Fruit fly (Drosophila melanogaster) whole organism, wandering third instar larva: ENCODE data around the gene CG10561.

ENCODE experiments used
- Abd-B ChIP-seq: fragments of >200 bp; optimal IDR thresholded peaks from 2 replicates; lab custom pipeline; 2017; ENCODE audit warnings: missing biosample characterization, missing genetic modification characterization
- CG32264 ChIP-seq: fragments of 200-800 bp; sonication (Bioruptor generic); optimal IDR thresholded peaks from 2 replicates; lab custom pipeline; 2016; ENCODE audit warnings: missing biosample characterization, missing genetic modification characterization
- CG9705 ChIP-seq: fragments of 200-800 bp; sonication (Bioruptor generic); optimal IDR thresholded peaks from 2 replicates; lab custom pipeline; 2018; ENCODE audit warnings: missing biosample characterization, mild to moderate bottlenecking, missing genetic modification characterization
- CrebA ChIP-seq: fragments of 200-800 bp; sonication (Bioruptor generic); optimal IDR thresholded peaks from 2 replicates; lab custom pipeline; 2016; ENCODE audit warnings: missing biosample characterization, mild to moderate bottlenecking, missing genetic modification characterization, borderline replicate concordance
- Dfd ChIP-seq: fragments of >200 bp; optimal IDR thresholded peaks from 2 replicates; lab custom pipeline; 2017; ENCODE audit warnings: missing biosample characterization, missing genetic modification characterization
- Dif ChIP-seq: fragments of 200-275, 200-300 bp; sonication (Bioruptor generic); optimal IDR thresholded peaks from 2 replicates; lab custom pipeline; 2018; ENCODE audit warnings: missing biosample characterization, missing genetic modification characterization; ENCODE audit not compliant: partially characterized antibody
- GATAd ChIP-seq: sonication (Bioruptor generic); optimal IDR thresholded peaks from 2 replicates; lab custom pipeline; 2016; ENCODE audit warnings: missing biosample characterization, missing genetic modification characterization
- HLH106 ChIP-seq: fragments of 200-800 bp; optimal IDR thresholded peaks from 3 replicates; lab custom pipeline; 2019; ENCODE audit warnings: missing biosample characterization, mild to moderate bottlenecking, missing genetic modification characterization, moderate library complexity
- Hnf4 ChIP-seq: fragments of 200-800 bp; sonication (Bioruptor generic); optimal IDR thresholded peaks from 2 replicates; lab custom pipeline; 2016; ENCODE audit warnings: missing biosample characterization, mild to moderate bottlenecking, missing genetic modification characterization
- Hr78 ChIP-seq: fragments of >200 bp; optimal IDR thresholded peaks from 2 replicates; lab custom pipeline; 2017; ENCODE audit warnings: missing biosample characterization, missing genetic modification characterization
- Hr83 ChIP-seq: fragments of 200-300 bp; sonication (Bioruptor generic); optimal IDR thresholded peaks from 2 replicates; lab custom pipeline; 2016; ENCODE audit warnings: missing biosample characterization, mild to moderate bottlenecking, missing genetic modification characterization, moderate library complexity; ENCODE audit not compliant: poor library complexity, severe bottlenecking
- Jra ChIP-seq: sonication (Bioruptor generic); optimal IDR thresholded peaks from 2 replicates; lab custom pipeline; 2016; ENCODE audit warnings: missing biosample characterization, missing genetic modification characterization
- Mio ChIP-seq: sonication (Bioruptor generic); optimal IDR thresholded peaks from 2 replicates; lab custom pipeline; 2016; ENCODE audit warnings: missing biosample characterization, missing genetic modification characterization
- Myc ChIP-seq: fragments of >200 bp; optimal IDR thresholded peaks from 2 replicates; lab custom pipeline; 2017
- N ChIP-seq: fragments of >200 bp; optimal IDR thresholded peaks from 2 replicates; lab custom pipeline; 2018; ENCODE audit warnings: missing biosample characterization, missing external identifiers, missing genetic modification characterization
- OdsH ChIP-seq: fragments of 200-800 bp; sonication (Bioruptor generic); optimal IDR thresholded peaks from 2 replicates; lab custom pipeline; 2016; ENCODE audit warnings: missing biosample characterization, mild to moderate bottlenecking, missing genetic modification characterization
- Rel ChIP-seq, 2 experiments: fragments of 200-800 bp; sonication (Bioruptor generic) in 1 of 2; optimal IDR thresholded peaks; 2 replicates in 1 of 2; 3 replicates in 1 of 2; lab custom pipeline; 2016 to 2019; ENCODE audit warnings: mild to moderate bottlenecking in 2 of 2, missing biosample characterization in 2 of 2, missing genetic modification characterization in 2 of 2, moderate library complexity in 1 of 2
- Sp1 ChIP-seq: fragments of 200-800 bp; sonication (Bioruptor generic); optimal IDR thresholded peaks from 3 replicates; lab custom pipeline; 2019; ENCODE audit warnings: missing biosample characterization, mild to moderate bottlenecking, missing genetic modification characterization, moderate library complexity
- Vsx2 ChIP-seq: fragments of 200-300, 225-300 bp; sonication (Bioruptor generic); optimal IDR thresholded peaks from 2 replicates; lab custom pipeline; 2018; ENCODE audit warnings: missing biosample characterization, missing genetic modification characterization; ENCODE audit not compliant: partially characterized antibody
- br ChIP-seq: fragments of 200-800 bp; sonication (Bioruptor generic); optimal IDR thresholded peaks from 2 replicates; lab custom pipeline; 2016; ENCODE audit warnings: missing biosample characterization, missing genetic modification characterization
- brk ChIP-seq: fragments of 200-800 bp; sonication (Bioruptor generic); optimal IDR thresholded peaks from 2 replicates; lab custom pipeline; 2016; ENCODE audit warnings: missing biosample characterization, mild to moderate bottlenecking, missing genetic modification characterization
- dl ChIP-seq, 2 experiments: fragments of 175-275, 200-275 bp in 1 of 2; fragments of 200-275 bp in 1 of 2; sonication (Bioruptor generic); optimal IDR thresholded peaks; lab custom pipeline; 2018; ENCODE audit warnings: mild to moderate bottlenecking in 2 of 2, missing biosample characterization in 2 of 2, missing genetic modification characterization in 2 of 2, moderate library complexity in 2 of 2; ENCODE audit not compliant: partially characterized antibody in 2 of 2, insufficient read depth in 1 of 2
- dmrt93B ChIP-seq: fragments of 200-800 bp; sonication (Bioruptor generic); optimal IDR thresholded peaks from 2 replicates; lab custom pipeline; 2018; ENCODE audit warnings: missing biosample characterization, mild to moderate bottlenecking, missing genetic modification characterization
- dsf ChIP-seq: sonication (Bioruptor generic); optimal IDR thresholded peaks from 2 replicates; lab custom pipeline; 2016; ENCODE audit warnings: missing biosample characterization, missing genetic modification characterization, borderline replicate concordance
- ey ChIP-seq: fragments of 200-800 bp; sonication (Bioruptor generic); optimal IDR thresholded peaks from 2 replicates; lab custom pipeline; 2016; ENCODE audit warnings: missing biosample characterization, missing genetic modification characterization
- foxo ChIP-seq, 2 experiments: fragments of 200-800 bp; sonication (Bioruptor generic); optimal IDR thresholded peaks; 2 replicates in 1 of 2; 3 replicates in 1 of 2; lab custom pipeline; 2016 to 2017; ENCODE audit warnings: missing biosample characterization in 2 of 2, missing genetic modification characterization in 2 of 2
- fru ChIP-seq: fragments of 200-800 bp; sonication (Bioruptor generic); optimal IDR thresholded peaks from 3 replicates; lab custom pipeline; 2016; ENCODE audit warnings: missing biosample characterization, mild to moderate bottlenecking, missing genetic modification characterization
- h ChIP-seq: fragments of 200-800 bp; sonication (Bioruptor generic); optimal IDR thresholded peaks from 3 replicates; lab custom pipeline; 2016; ENCODE audit warnings: missing biosample characterization, mild to moderate bottlenecking, missing genetic modification characterization
- jim ChIP-seq: fragments of 175-275, 200-325 bp; sonication (Bioruptor generic); optimal IDR thresholded peaks from 2 replicates; lab custom pipeline; 2016; ENCODE audit warnings: missing biosample characterization, mild to moderate bottlenecking, missing genetic modification characterization
- lola ChIP-seq: fragments of >200 bp; optimal IDR thresholded peaks from 2 replicates; lab custom pipeline; 2017; ENCODE audit warnings: missing biosample characterization, missing genetic modification characterization
- pan ChIP-seq: fragments of >200 bp; optimal IDR thresholded peaks from 2 replicates; lab custom pipeline; 2017
- psq ChIP-seq: fragments of 200-800 bp; sonication (Bioruptor generic); optimal IDR thresholded peaks from 3 replicates; lab custom pipeline; 2017; ENCODE audit warnings: missing biosample characterization, mild to moderate bottlenecking, missing genetic modification characterization, moderate library complexity
- rgr ChIP-seq: fragments of 200-800 bp; sonication (Bioruptor generic); optimal IDR thresholded peaks from 3 replicates; lab custom pipeline; 2016; ENCODE audit warnings: missing biosample characterization, mild to moderate bottlenecking, missing genetic modification characterization
- sage ChIP-seq: fragments of 200-800 bp; sonication (Bioruptor generic); optimal IDR thresholded peaks from 2 replicates; lab custom pipeline; 2016; ENCODE audit warnings: missing biosample characterization, mild to moderate bottlenecking, missing genetic modification characterization
- sv ChIP-seq: fragments of 200-800 bp; sonication (Bioruptor generic); optimal IDR thresholded peaks from 3 replicates; lab custom pipeline; 2016; ENCODE audit warnings: missing biosample characterization, missing genetic modification characterization
- tai ChIP-seq: sonication (Bioruptor generic); optimal IDR thresholded peaks from 2 replicates; lab custom pipeline; 2016; ENCODE audit warnings: missing biosample characterization, missing genetic modification characterization
- usp ChIP-seq: fragments of >200 bp; optimal IDR thresholded peaks from 2 replicates; lab custom pipeline; 2017; ENCODE audit warnings: missing biosample characterization, missing genetic modification characterization
- woc ChIP-seq: sonication (Bioruptor generic); optimal IDR thresholded peaks from 2 replicates; lab custom pipeline; 2016; ENCODE audit warnings: missing biosample characterization, mild to moderate bottlenecking, missing genetic modification characterization

The CG10561 gene

DNA sequence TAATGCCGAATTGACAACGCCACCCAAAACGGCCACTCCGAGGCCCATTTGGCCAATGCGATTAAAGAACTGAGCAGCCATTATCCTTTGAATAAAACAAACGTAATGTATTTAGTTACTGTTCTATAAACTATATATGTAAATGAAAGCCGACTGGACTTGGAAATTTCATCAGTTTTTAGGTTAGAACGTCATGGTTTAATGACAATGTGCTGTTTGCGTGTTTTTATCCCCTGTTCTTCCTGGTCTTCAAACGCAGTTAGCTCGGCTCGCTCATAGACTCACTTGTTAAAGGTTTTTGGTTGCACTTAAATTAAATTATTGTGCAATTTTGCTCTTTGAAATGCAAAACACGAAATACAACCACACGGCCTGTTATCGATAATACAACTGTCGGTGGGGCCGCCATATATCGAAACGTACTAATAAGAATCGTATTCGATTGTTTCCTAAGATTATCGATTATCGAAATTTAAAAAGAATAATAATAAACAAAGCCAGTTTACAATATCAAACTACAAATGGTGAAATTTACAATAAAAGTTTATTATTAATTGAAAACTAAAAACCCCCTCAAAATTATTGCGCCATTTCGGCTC, 9.4 kb downstream of the CG10561 start, which contains the start of gene Phb1:
Phb1 (minus strand) TSS at position 398 of the 599 bp plus-strand sequence.
- TF ChIP-seq Myc (peak; percentile 15), h (GFP tag; lab: Kevin White, UChicago) (no peak)

DNA sequence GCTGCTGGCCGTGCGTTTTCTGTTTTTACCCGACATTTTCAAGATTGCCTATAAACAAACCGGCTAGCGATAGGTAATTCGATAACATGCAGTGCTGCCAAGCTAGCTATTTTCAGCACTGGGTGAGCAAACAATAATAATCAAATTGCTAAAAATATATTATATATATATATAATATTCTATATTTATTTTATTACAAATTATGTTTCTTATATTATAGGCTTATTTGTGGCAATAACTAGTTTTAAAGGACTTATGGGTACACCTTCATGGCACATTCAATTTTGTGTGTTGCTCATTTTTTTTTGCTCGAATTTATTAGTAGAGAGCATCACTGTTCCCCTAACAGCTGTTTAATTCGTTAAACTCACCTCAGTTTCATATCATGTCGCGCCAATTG, 12.7 kb downstream of the CG10561 start:
- peak; percentile 70 for TF ChIP-seq HLH106
- no peak for TF ChIP-seq Dif (GFP tag; lab: Kevin White, UChicago)
- no peak for TF ChIP-seq pan
- TF ChIP-seq Sp1 (GFP tag; lab: Kevin White, UChicago), result peak; percentile 75
- no peak for TF ChIP-seq dl (GFP tag; optimal IDR thresholded peaks at IDR 0.05; lab: Kevin White, UChicago; ENCODE audit: insufficient read depth in 1 of 2, partially characterized antibody in 2 of 2)
- TF ChIP-seq Hnf4 (GFP tag; lab: Kevin White, UChicago), result no peak
- TF ChIP-seq OdsH (GFP tag; lab: Kevin White, UChicago), result peak; percentile 5
- TF ChIP-seq jim (GFP tag; lab: Kevin White, UChicago), result no peak
- TF ChIP-seq rgr, result no peak
- TF ChIP-seq CG9705, result peak; percentile 54
- no peak for TF ChIP-seq Rel (GFP tag; optimal IDR thresholded peaks at IDR 0.05; lab: Kevin White, UChicago)
- peak; percentile 63 for TF ChIP-seq Rel (tag; optimal IDR thresholded peaks at IDR 0.05; lab: Kevin White, UChicago)
- peak; percentile 59 for TF ChIP-seq psq
- peak; percentile 98 for TF ChIP-seq Myc

DNA sequence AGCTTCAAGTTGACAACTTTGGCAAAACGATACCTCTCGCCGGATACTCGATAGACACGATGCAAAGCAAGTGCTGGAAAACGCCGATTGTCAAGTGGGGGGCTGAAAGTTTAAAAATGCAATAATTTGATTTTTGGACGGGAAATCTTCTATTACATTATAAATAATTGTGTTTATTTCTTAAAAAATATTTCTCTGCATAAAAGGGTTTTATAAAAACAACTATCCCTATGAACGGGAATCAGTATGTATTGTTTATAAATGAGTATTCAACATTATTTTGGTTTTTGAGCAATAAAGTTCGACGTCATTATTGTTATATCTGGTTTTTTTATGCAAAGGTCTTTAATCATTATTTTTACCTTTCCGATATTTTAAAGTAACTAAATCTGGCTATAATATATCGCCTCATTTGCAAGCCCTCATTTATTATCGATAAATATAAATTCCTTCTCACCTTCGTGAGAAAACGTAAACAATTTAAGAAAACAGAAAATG, 17.8 kb downstream of the CG10561 start, which contains the start of the genes AsnRS and DCTN6-p27:
AsnRS (minus strand) TSS at position 50 of the 498 bp plus-strand sequence.
DCTN6-p27 (plus strand) TSS at position 419 of the 498 bp plus-strand sequence.
- no peak for TF ChIP-seq Dfd (GFP tag; lab: Kevin White, UChicago)
- TF ChIP-seq brk (GFP tag; lab: Kevin White, UChicago), result no peak
- no peak for TF ChIP-seq usp (GFP tag; lab: Kevin White, UChicago)
- peak; percentile 17 for TF ChIP-seq GATAd (GFP tag; lab: Kevin White, UChicago)
- peak; percentile 69 for TF ChIP-seq HLH106
- TF ChIP-seq sv, result peak; percentile 78
- peak; percentile 63 for TF ChIP-seq Sp1 (GFP tag; lab: Kevin White, UChicago)
- TF ChIP-seq N (GFP tag; lab: Kevin White, UChicago), result no peak
- TF ChIP-seq CG32264, result peak; percentile 29
- TF ChIP-seq Myc, result peak; percentile 36
- peak; percentile 64 for TF ChIP-seq OdsH (GFP tag; lab: Kevin White, UChicago)
- no peak for TF ChIP-seq jim (GFP tag; lab: Kevin White, UChicago)
- TF ChIP-seq Rel (GFP tag; optimal IDR thresholded peaks at IDR 0.05; lab: Kevin White, UChicago), result no peak
- TF ChIP-seq Rel (tag; optimal IDR thresholded peaks at IDR 0.05; lab: Kevin White, UChicago), result no peak
- no peak for TF ChIP-seq Jra (GFP tag; lab: Kevin White, UChicago)
- TF ChIP-seq h (GFP tag; lab: Kevin White, UChicago), result peak; percentile 81
- TF ChIP-seq br (GFP tag; lab: Kevin White, UChicago), result no peak
- no peak for TF ChIP-seq Dif (GFP tag; lab: Kevin White, UChicago)
- TF ChIP-seq sage (GFP tag; lab: Kevin White, UChicago), result no peak
- TF ChIP-seq psq, result peak; percentile 68
- TF ChIP-seq dsf, result no peak
- peak; percentile 78 for TF ChIP-seq woc (GFP tag; lab: Kevin White, UChicago)
- TF ChIP-seq Hr78 (GFP tag; lab: Kevin White, UChicago), result no peak
- TF ChIP-seq fru (GFP tag; lab: Kevin White, UChicago), result peak; percentile 75
- peak; percentile 85 for TF ChIP-seq Hr83 (GFP tag; lab: Kevin White, UChicago)
- peak; percentile 75 for TF ChIP-seq rgr
- peak; percentile 57 for TF ChIP-seq dmrt93B (GFP tag; lab: Kevin White, UChicago)
- no peak for TF ChIP-seq Abd-B (GFP tag; lab: Kevin White, UChicago)
- TF ChIP-seq foxo (GFP tag; optimal IDR thresholded peaks at IDR 0.05; lab: Kevin White, UChicago), result peak in 1 of 2 experiments; percentile 87
- no peak for TF ChIP-seq CrebA (GFP tag; lab: Kevin White, UChicago)
- TF ChIP-seq Hnf4 (GFP tag; lab: Kevin White, UChicago), result no peak
- no peak for TF ChIP-seq lola (GFP tag; lab: Kevin White, UChicago)
- TF ChIP-seq ey (GFP tag; lab: Kevin White, UChicago), result peak; percentile 71
- no peak for TF ChIP-seq dl (GFP tag; optimal IDR thresholded peaks at IDR 0.05; lab: Kevin White, UChicago; ENCODE audit: insufficient read depth in 1 of 2, partially characterized antibody in 2 of 2)
- TF ChIP-seq Vsx2 (GFP tag; lab: Kevin White, UChicago), result no peak
- TF ChIP-seq pan, result no peak
- TF ChIP-seq CG9705, result peak; percentile 63
- no peak for TF ChIP-seq tai (GFP tag; lab: Kevin White, UChicago)
- peak; percentile 23 for TF ChIP-seq Mio (GFP tag; lab: Kevin White, UChicago)
